Fruit fly (Drosophila melanogaster): ENCODE results near the gene CG6999.

The CG6999 gene

dm6 chrX:9082600-9082999 lies 5.6 kb upstream of the CG6999 start, which contains the start of gene APC4 (continued):
- peak; percentile 28 for TF ChIP-seq CG8924 (tag; optimal IDR thresholded peaks at IDR 0.05)
- peak in 1 of 2 experiments; percentile 34 for TF ChIP-seq chif (GFP tag; optimal IDR thresholded peaks at IDR 0.05)
- no peak for TF ChIP-seq Hmx (GFP tag; optimal IDR thresholded peaks at IDR 0.05)
- TF ChIP-seq Ada2b (GFP tag; IDR thresholded peaks at IDR 0.05), result 0 out of 2 replicates have a peak, but pooled peaks have one; percentile 7
- TF ChIP-seq CG11696 (GFP tag; IDR thresholded peaks at IDR 0.05), result no peak
- TF ChIP-seq Fer3 (tag; optimal IDR thresholded peaks at IDR 0.05), result peak; percentile 0
- TF ChIP-seq CG15696 (tag; optimal IDR thresholded peaks at IDR 0.05), result peak; percentile 29
- no peak for TF ChIP-seq sc (optimal IDR thresholded peaks at IDR 0.05)
- no peak for TF ChIP-seq sc (GFP tag; optimal IDR thresholded peaks at IDR 0.05)
- TF ChIP-seq CG13894 (tag; optimal IDR thresholded peaks at IDR 0.05), result no peak
- TF ChIP-seq slbo (GFP tag; IDR thresholded peaks at IDR 0.05), result peak; percentile 16; the same call in 1 of the 2 replicates
- no peak for TF ChIP-seq CG33213 (GFP tag; optimal IDR thresholded peaks at IDR 0.05)
- TF ChIP-seq dimm (GFP tag; IDR thresholded peaks at IDR 0.05), result no peak
- TF ChIP-seq repo (GFP tag; optimal IDR thresholded peaks at IDR 0.05), result no peak
- peak; percentile 25 for TF ChIP-seq dmrt11E (tag; optimal IDR thresholded peaks at IDR 0.05)
- TF ChIP-seq odd (GFP tag; optimal IDR thresholded peaks at IDR 0.05), result peak; percentile 14
- no peak for TF ChIP-seq NC2α (GFP tag; optimal IDR thresholded peaks at IDR 0.05)
- no peak for TF ChIP-seq HLH3B (GFP tag; IDR thresholded peaks at IDR 0.05)
- TF ChIP-seq lbe (GFP tag; optimal IDR thresholded peaks at IDR 0.05), result no peak
- 0 out of 2 replicates have a peak, but pooled peaks have one; percentile 23 for TF ChIP-seq E2f2 (GFP tag; IDR thresholded peaks at IDR 0.05)
- TF ChIP-seq CG33557 (GFP tag; optimal IDR thresholded peaks at IDR 0.05), result peak; percentile 54
- TF ChIP-seq crol (GFP tag; IDR thresholded peaks at IDR 0.05), result no peak
- peak; percentile 31 for TF ChIP-seq CG9817 (tag; optimal IDR thresholded peaks at IDR 0.05)
- TF ChIP-seq CG9609 (GFP tag; optimal IDR thresholded peaks at IDR 0.05), result peak; percentile 12
- peak; percentile 9 for TF ChIP-seq CG13775 (GFP tag; optimal IDR thresholded peaks at IDR 0.05)
- peak; percentile 2 for TF ChIP-seq PHDP (tag; optimal IDR thresholded peaks at IDR 0.05)
- no peak for TF ChIP-seq CG32532 (GFP tag; IDR thresholded peaks at IDR 0.05)
- TF ChIP-seq chn (GFP tag; optimal IDR thresholded peaks at IDR 0.05), result no peak
- TF ChIP-seq CG9727 (GFP tag; optimal IDR thresholded peaks at IDR 0.05), result peak; percentile 6
- peak; percentile 26 for TF ChIP-seq CG3281 (GFP tag; optimal IDR thresholded peaks at IDR 0.05)
- no peak for TF ChIP-seq BtbVII (GFP tag; optimal IDR thresholded peaks at IDR 0.05)
- TF ChIP-seq CG7786 (GFP tag; optimal IDR thresholded peaks at IDR 0.05), result peak; percentile 9
- no peak for TF ChIP-seq sens-2 (GFP tag; IDR thresholded peaks at IDR 0.05)
- TF ChIP-seq Jarid2 (GFP tag; optimal IDR thresholded peaks at IDR 0.05), result no peak
- TF ChIP-seq Myb (GFP tag; optimal IDR thresholded peaks at IDR 0.05), result peak; percentile 31
- TF ChIP-seq Hsf (GFP tag; optimal IDR thresholded peaks at IDR 0.05), result peak; percentile 37
- TF ChIP-seq D19B (GFP tag; optimal IDR thresholded peaks at IDR 0.05), result no peak
- TF ChIP-seq CG11723 (GFP tag; optimal IDR thresholded peaks at IDR 0.05), result no peak
- no peak for TF ChIP-seq Bteb2 (GFP tag; optimal IDR thresholded peaks at IDR 0.05)
- no peak for TF ChIP-seq CG11093 (GFP tag; IDR thresholded peaks at IDR 0.05)
- peak; percentile 1 for TF ChIP-seq nerfin-1 (tag; optimal IDR thresholded peaks at IDR 0.05)
- peak; percentile 27 for TF ChIP-seq CG13624 (GFP tag; optimal IDR thresholded peaks at IDR 0.05)
- TF ChIP-seq ind (GFP tag; optimal IDR thresholded peaks at IDR 0.05), result peak; percentile 32
- no peak for TF ChIP-seq CG1529 (GFP tag; optimal IDR thresholded peaks at IDR 0.05)
- peak; percentile 43 for TF ChIP-seq CG2116 (GFP tag; optimal IDR thresholded peaks at IDR 0.05)
- TF ChIP-seq Oli (tag; optimal IDR thresholded peaks at IDR 0.05), result peak; percentile 29
- TF ChIP-seq Meics (GFP tag; optimal IDR thresholded peaks at IDR 0.05), result peak; percentile 32
- TF ChIP-seq CG15601 (tag; optimal IDR thresholded peaks at IDR 0.05), result no peak
- peak; percentile 37 for TF ChIP-seq Ssrp (tag; optimal IDR thresholded peaks at IDR 0.05)
- TF ChIP-seq CG14860 (GFP tag; IDR thresholded peaks at IDR 0.05; ENCODE audit: partially characterized antibody), result no peak
- peak; percentile 9 for TF ChIP-seq Atf-2 (GFP tag; optimal IDR thresholded peaks at IDR 0.05)
- peak; percentile 12 for TF ChIP-seq CG10979 (tag; optimal IDR thresholded peaks at IDR 0.05)

Measured in whole organism, embryonic.